Worm (Caenorhabditis elegans) whole organism, L3 larva: Measurements from ENCODE around the gene F11C7.6.

Experiments used
- R02D3.7 ChIP-seq: fragments of 150-350 bp; optimal IDR thresholded peaks from 2 replicates; lab custom pipeline; 2014; ENCODE audit warnings: missing biosample characterization, missing genetic modification characterization
- aly-2 ChIP-seq: fragments of 150-350 bp; optimal IDR thresholded peaks from 2 replicates; lab custom pipeline; 2014; ENCODE audit warnings: missing biosample characterization, missing genetic modification characterization
- ama-1 ChIP-seq: fragments of 150-350 bp; optimal IDR thresholded peaks from 2 replicates; lab custom pipeline; 2018
- ceh-16 ChIP-seq: sonication (generic microtip); optimal IDR thresholded peaks from 2 replicates; lab custom pipeline; 2017; ENCODE audit warnings: missing biosample characterization, missing genetic modification characterization
- ceh-28 ChIP-seq: fragments of 150-350 bp; optimal IDR thresholded peaks from 2 replicates; lab custom pipeline; 2014; ENCODE audit warnings: missing biosample characterization, missing genetic modification reagents, missing genetic modification characterization
- ceh-82 ChIP-seq: fragments of 150-350 bp; optimal IDR thresholded peaks from 2 replicates; lab custom pipeline; 2014; ENCODE audit warnings: missing biosample characterization, missing genetic modification characterization
- ceh-9 ChIP-seq: sonication (generic microtip); optimal IDR thresholded peaks from 2 replicates; lab custom pipeline; 2018; ENCODE audit warnings: missing biosample characterization, missing genetic modification characterization
- elt-2 ChIP-seq: sonication (generic microtip); optimal IDR thresholded peaks from 2 replicates; lab custom pipeline; 2016; ENCODE audit warnings: missing genetic modification reagents, mild to moderate bottlenecking, missing genetic modification characterization, missing compliant biosample characterization
- elt-3 ChIP-seq, 3 experiments: fragments of 150-350 bp in 1 of 3; sonication (generic microtip) in 2 of 3; optimal IDR thresholded peaks; 2 replicates in 2 of 3; 4 replicates in 1 of 3; lab custom pipeline; 2014 to 2017; ENCODE audit warnings: missing biosample characterization in 3 of 3, missing genetic modification characterization in 3 of 3
- eor-1 ChIP-seq, 2 experiments: fragments of 150-350 bp; optimal IDR thresholded peaks; 2 replicates each; lab custom pipeline; 2014 to 2018; ENCODE audit warnings: missing biosample characterization in 2 of 2, missing genetic modification characterization in 2 of 2
- fkh-10 ChIP-seq: sonication (generic microtip); optimal IDR thresholded peaks from 2 replicates; lab custom pipeline; 2017; ENCODE audit warnings: missing biosample characterization, missing genetic modification reagents, missing genetic modification characterization
- fkh-2 ChIP-seq: fragments of 150-350 bp; optimal IDR thresholded peaks from 2 replicates; lab custom pipeline; 2014; ENCODE audit warnings: missing biosample characterization, missing genetic modification reagents, missing genetic modification characterization
- fos-1 ChIP-seq: fragments of 150-350 bp; optimal IDR thresholded peaks from 2 replicates; lab custom pipeline; 2014; ENCODE audit warnings: missing biosample characterization, missing genetic modification characterization
- hmg-11 ChIP-seq: sonication (generic microtip); optimal IDR thresholded peaks from 2 replicates; lab custom pipeline; 2016; ENCODE audit warnings: missing genetic modification characterization, missing compliant biosample characterization
- jun-1 ChIP-seq: fragments of 150-350 bp; optimal IDR thresholded peaks from 2 replicates; lab custom pipeline; 2014; ENCODE audit warnings: missing biosample characterization, missing genetic modification reagents, missing genetic modification characterization
- lin-15B ChIP-seq: fragments of 150-350 bp; optimal IDR thresholded peaks from 2 replicates; lab custom pipeline; 2014; ENCODE audit warnings: missing biosample characterization, missing genetic modification characterization
- lin-39 ChIP-seq: fragments of 150-350 bp; optimal IDR thresholded peaks from 2 replicates; lab custom pipeline; 2018; ENCODE audit warnings: missing biosample characterization, missing genetic modification reagents, missing genetic modification characterization
- lsy-12 ChIP-seq: sonication (generic microtip); optimal IDR thresholded peaks from 2 replicates; lab custom pipeline; 2016; ENCODE audit warnings: mild to moderate bottlenecking, missing genetic modification characterization, missing compliant biosample characterization
- nhr-11 ChIP-seq: fragments of 150-350 bp; optimal IDR thresholded peaks from 2 replicates; lab custom pipeline; 2014; ENCODE audit warnings: missing biosample characterization, missing genetic modification characterization
- nhr-23 ChIP-seq: fragments of 150-350 bp; optimal IDR thresholded peaks from 2 replicates; lab custom pipeline; 2014; ENCODE audit warnings: missing biosample characterization, missing genetic modification reagents, missing genetic modification characterization
- nhr-237 ChIP-seq: fragments of 150-350 bp; optimal IDR thresholded peaks from 2 replicates; lab custom pipeline; 2014; ENCODE audit warnings: missing biosample characterization, missing genetic modification characterization
- nhr-25 ChIP-seq: sonication (generic microtip); optimal IDR thresholded peaks from 2 replicates; lab custom pipeline; 2017; ENCODE audit warnings: missing biosample characterization, missing genetic modification characterization
- nhr-43 ChIP-seq: sonication (generic microtip); optimal IDR thresholded peaks from 2 replicates; lab custom pipeline; 2016; ENCODE audit warnings: mild to moderate bottlenecking, missing genetic modification characterization, missing compliant biosample characterization; ENCODE audit not compliant: poor library complexity, severe bottlenecking
- nhr-67 ChIP-seq: fragments of 150-350 bp; optimal IDR thresholded peaks from 2 replicates; lab custom pipeline; 2014; ENCODE audit warnings: missing biosample characterization, missing genetic modification characterization
- nhr-76 ChIP-seq: fragments of 150-350 bp; sonication (generic microtip); optimal IDR thresholded peaks from 5 replicates; lab custom pipeline; 2014; ENCODE audit warnings: missing biosample characterization, missing genetic modification characterization
- nhr-77 ChIP-seq: fragments of 150-350 bp; optimal IDR thresholded peaks from 2 replicates; lab custom pipeline; 2014; ENCODE audit warnings: missing biosample characterization, missing genetic modification characterization
- pha-4 ChIP-seq: fragments of 150-350 bp; optimal IDR thresholded peaks from 2 replicates; lab custom pipeline; 2014; ENCODE audit warnings: missing biosample characterization, missing genetic modification reagents, missing genetic modification characterization
- pqm-1 ChIP-seq: fragments of 150-350 bp; optimal IDR thresholded peaks from 2 replicates; lab custom pipeline; 2017; ENCODE audit warnings: missing biosample characterization, missing genetic modification characterization, inconsistent platforms
- sea-2 ChIP-seq: fragments of 150-350 bp; sonication (generic microtip); optimal IDR thresholded peaks from 4 replicates; lab custom pipeline; 2014; ENCODE audit warnings: missing biosample characterization, missing genetic modification reagents, missing genetic modification characterization
- skn-1 ChIP-seq: fragments of 150-350 bp; optimal IDR thresholded peaks from 2 replicates; lab custom pipeline; 2014; ENCODE audit warnings: missing biosample characterization, missing genetic modification characterization
- snpc-4 ChIP-seq: fragments of 150-350 bp; optimal IDR thresholded peaks from 2 replicates; lab custom pipeline; 2014; ENCODE audit warnings: missing biosample characterization, missing genetic modification characterization
- tbx-2 ChIP-seq: sonication (generic microtip); optimal IDR thresholded peaks from 2 replicates; lab custom pipeline; 2016; ENCODE audit warnings: mild to moderate bottlenecking, missing genetic modification characterization, missing compliant biosample characterization
- unc-62 ChIP-seq: fragments of 150-350 bp; sonication (generic microtip); optimal IDR thresholded peaks from 4 replicates; lab custom pipeline; 2014; ENCODE audit warnings: missing biosample characterization, missing genetic modification reagents, missing genetic modification characterization
- ztf-4 ChIP-seq: fragments of 150-350 bp; optimal IDR thresholded peaks from 2 replicates; lab custom pipeline; 2014; ENCODE audit warnings: missing biosample characterization, missing genetic modification characterization

Gene F11C7.6

ce11 chrX:17408855-17409254, 7.5 kb downstream of the F11C7.6 start:
- peak; percentile 83 for TF ChIP-seq R02D3.7 (tag; lab: Kevin White, UChicago)
- TF ChIP-seq fkh-2 (tag; lab: Kevin White, UChicago), result no peak
- no peak for TF ChIP-seq ama-1 (lab: Kevin White, UChicago)
- TF ChIP-seq pha-4 (tag; lab: Kevin White, UChicago), result peak; percentile 57
- TF ChIP-seq snpc-4 (tag; lab: Kevin White, UChicago), result no peak

DNA sequence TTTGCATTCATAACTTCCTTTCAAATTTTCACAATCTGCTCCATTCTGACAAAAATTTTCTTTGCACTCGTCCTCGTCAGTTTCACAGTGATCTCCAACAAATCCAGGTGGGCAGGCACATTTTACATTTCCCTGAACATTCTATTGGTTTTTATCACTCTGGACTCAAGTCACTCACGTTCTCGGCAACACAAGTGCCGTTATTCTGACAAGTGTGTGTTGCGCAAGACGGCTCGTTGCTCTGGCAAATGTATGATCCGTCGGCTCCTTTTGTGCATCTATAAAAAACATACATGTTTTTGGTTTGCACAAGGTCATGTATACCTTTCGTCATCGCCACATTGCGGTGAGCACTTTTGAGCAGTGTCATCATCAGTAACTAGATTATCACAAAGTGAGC, 11.3 kb downstream of the F11C7.6 start:
- TF ChIP-seq nhr-25 (tag; lab: Kevin White, UChicago) (no peak), lin-15B (no peak), hmg-11 (no peak), eor-1 (tag; optimal IDR thresholded peaks at IDR 0.05; lab: Kevin White, UChicago) (no peak), fkh-2 (tag; lab: Kevin White, UChicago) (no peak), lin-39 (tag; lab: Kevin White, UChicago) (no peak), fkh-10 (no peak), sea-2 (GFP tag; lab: Kevin White, UChicago) (no peak), ceh-28 (no peak), nhr-67 (tag; lab: Kevin White, UChicago) (no peak), nhr-11 (tag; lab: Kevin White, UChicago) (no peak), pqm-1 (tag; lab: Kevin White, UChicago) (no peak), ceh-9 (tag; lab: Kevin White, UChicago) (no peak)

ce11 chrX:17413868-17414267, 12.5 kb downstream of the F11C7.6 start, which contains the start of gene crb-1:
Gene crb-1, minus strand, starts transcription at chrX:17414014.
- TF ChIP-seq lsy-12 (tag; lab: Kevin White, UChicago) (no peak), ama-1 (lab: Kevin White, UChicago) (no peak), nhr-25 (tag; lab: Kevin White, UChicago) (no peak), pha-4 (tag; lab: Kevin White, UChicago) (no peak), fkh-2 (tag; lab: Kevin White, UChicago) (no peak)

- peak; percentile 2 for TF ChIP-seq nhr-25 (tag; lab: Kevin White, UChicago)
- TF ChIP-seq lin-39 (tag; lab: Kevin White, UChicago), result no peak
- TF ChIP-seq sea-2 (GFP tag; lab: Kevin White, UChicago), result no peak
Measured at ce11 chrX:17417505-17418004, 16.2 kb downstream of the F11C7.6 start.

DNA sequence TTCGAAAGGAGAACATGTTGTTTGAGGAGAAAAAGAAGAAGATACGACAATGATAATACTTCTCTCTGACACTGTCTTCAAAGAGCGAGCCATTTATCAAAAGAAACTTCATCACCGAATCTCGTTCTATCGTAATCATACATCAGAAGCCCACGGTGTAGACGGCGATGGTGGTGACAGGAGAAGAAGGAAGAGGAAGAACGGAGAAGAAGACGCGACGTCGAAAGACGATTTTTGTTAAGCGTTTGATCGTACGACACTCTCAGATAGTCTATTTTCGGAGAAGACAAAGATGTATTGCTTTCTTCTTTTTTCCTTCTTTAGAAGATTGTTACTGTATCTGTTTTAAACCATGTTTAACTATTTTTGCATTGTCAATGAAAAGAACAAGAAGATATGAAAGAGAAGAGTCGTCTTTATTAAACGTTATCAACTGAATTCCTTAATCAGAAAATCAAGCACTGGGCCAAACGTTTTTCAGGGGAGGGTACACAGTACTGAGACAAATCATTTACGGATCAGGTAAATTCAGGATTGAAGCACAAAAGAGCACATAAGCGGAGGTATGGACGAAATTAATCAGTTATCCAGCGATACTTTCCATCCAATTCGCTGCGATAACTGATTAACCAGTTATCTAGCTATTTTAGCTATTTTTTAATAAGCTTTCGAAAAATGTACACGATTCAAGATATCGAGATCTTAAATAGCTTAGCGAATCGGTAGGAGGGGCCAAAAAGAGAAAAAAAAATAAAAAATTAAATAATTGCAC, 18.6 kb downstream of the F11C7.6 start:
- TF ChIP-seq ceh-28 (peak; percentile 48), hmg-11 (peak; percentile 5), fkh-10 (no peak), ceh-9 (tag; lab: Kevin White, UChicago) (no peak), tbx-2 (peak; percentile 69), elt-3 (tag; optimal IDR thresholded peaks at IDR 0.05; lab: Kevin White, UChicago) (peak in 2 of 3 experiments; percentile 28 to 58), pqm-1 (tag; lab: Kevin White, UChicago) (no peak), nhr-77 (tag; lab: Kevin White, UChicago) (no peak), ceh-82 (no peak), unc-62 (GFP tag; lab: Kevin White, UChicago) (peak; percentile 45), nhr-43 (peak; percentile 81), lin-39 (tag; lab: Kevin White, UChicago) (no peak), nhr-237 (tag; lab: Kevin White, UChicago) (no peak), aly-2 (tag; lab: Kevin White, UChicago) (no peak), skn-1 (tag; lab: Kevin White, UChicago) (no peak), pha-4 (tag; lab: Kevin White, UChicago) (no peak), lsy-12 (tag; lab: Kevin White, UChicago) (peak; percentile 52), jun-1 (no peak), ztf-4 (tag; lab: Kevin White, UChicago) (peak; percentile 62), nhr-67 (tag; lab: Kevin White, UChicago) (no peak), ceh-16 (tag; lab: Kevin White, UChicago) (no peak), nhr-25 (tag; lab: Kevin White, UChicago) (peak; percentile 87), nhr-23 (tag; lab: Kevin White, UChicago) (peak; percentile 87), fos-1 (tag; lab: Kevin White, UChicago) (peak; percentile 15), elt-2 (no peak), nhr-76 (peak; percentile 41), ama-1 (lab: Kevin White, UChicago) (peak; percentile 97), R02D3.7 (tag; lab: Kevin White, UChicago) (peak; percentile 22)
- TF ChIP-seq, all 47 proteins: peak for 14
